Fruit fly (Drosophila melanogaster): ENCODE measurements around the gene Adck5.

DNA sequence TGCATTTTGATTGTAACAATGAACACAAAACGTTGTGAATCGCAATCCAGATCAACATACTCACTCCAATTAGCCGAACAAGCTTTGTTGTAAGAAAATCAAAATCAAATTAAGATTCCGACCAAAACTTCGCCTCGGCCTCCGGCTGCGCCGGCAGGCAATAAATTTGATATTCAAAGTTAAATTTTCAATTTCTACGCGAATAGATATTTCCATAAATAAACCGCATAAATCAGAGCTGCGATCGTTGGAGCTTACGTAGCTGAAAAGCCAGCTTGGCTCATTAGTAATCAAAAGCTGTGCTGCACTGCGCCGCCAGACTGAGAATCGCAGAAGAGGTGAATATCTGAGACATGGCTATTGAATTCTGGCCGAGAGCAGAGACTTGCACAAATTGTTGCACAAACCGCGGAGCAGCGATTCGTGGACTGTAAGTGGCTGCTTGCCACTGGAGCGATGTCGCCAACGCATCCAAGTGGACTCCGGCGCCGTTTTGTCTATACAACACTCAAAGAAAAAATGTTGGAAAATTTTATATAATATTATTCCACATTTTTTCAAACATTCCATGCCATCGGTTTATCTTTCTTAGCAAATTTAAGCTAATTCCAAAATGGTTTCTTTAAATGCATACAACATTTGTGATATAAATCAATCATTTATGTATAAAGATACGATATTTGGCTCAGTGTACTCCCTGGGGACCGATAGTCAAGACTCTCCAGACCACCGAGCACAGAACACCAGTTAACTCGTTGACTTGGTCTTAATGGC is 21.0 kb upstream of the Adck5 start:
- TF ChIP-seq Sin3A (optimal IDR thresholded peaks at IDR 0.05) (no peak), Myc (optimal IDR thresholded peaks at IDR 0.05) (no peak), psq (optimal IDR thresholded peaks at IDR 0.05) (no peak)

Measured in Kc167 (cell line).